Fruit fly (Drosophila melanogaster) S2 (cell line): ENCODE data around the gene Frmd5.

Experiments used
- CG8478 ChIP-seq: fragments of >200 bp; optimal IDR thresholded peaks from 2 replicates; lab custom pipeline; 2018
- CTCF ChIP-seq, 2 experiments: fragments of >200 bp; optimal IDR thresholded peaks; 2 replicates each; lab custom pipeline; 2018

dm6 chr2L:10334213-10334612 lies 10.0 kb upstream of the Frmd5 start:
- TF ChIP-seq CG8478 (lab: Kevin White, UChicago) (no peak), CTCF (optimal IDR thresholded peaks at IDR 0.05; lab: Kevin White, UChicago) (no peak)
